Worm (Caenorhabditis elegans) whole organism, L4 larva: ENCODE measurements around the gene cblc-1.

Source experiments
- Y48G9A.11 ChIP-seq: fragments of 200-800 bp; sonication (Bioruptor generic); IDR thresholded peaks from 2 replicates; pipeline ENCODE4 v1.3.6; 2022; ENCODE audit warnings: missing genetic modification reagents, missing genetic modification characterization, missing compliant biosample characterization
- ama-1 ChIP-seq: fragments of 150-350 bp; optimal IDR thresholded peaks from 2 replicates; lab custom pipeline; 2014; ENCODE audit warnings: inconsistent platforms, mixed read lengths
- ceh-44 ChIP-seq: fragments of 200-800 bp; sonication (Bioruptor generic); IDR thresholded peaks from 2 replicates; pipeline ENCODE4 v1.3.6; 2022; ENCODE audit warnings: missing genetic modification reagents, missing genetic modification characterization, missing compliant biosample characterization
- daf-8 ChIP-seq: fragments of 200-800 bp; sonication (Bioruptor generic); IDR thresholded peaks from 2 replicates; pipeline ENCODE4 v1.3.6; 2022; ENCODE audit warnings: missing genetic modification characterization, missing compliant biosample characterization
- egl-27 ChIP-seq: sonication (generic microtip); optimal IDR thresholded peaks from 3 replicates; lab custom pipeline; 2017; ENCODE audit warnings: missing biosample characterization, missing genetic modification reagents, missing genetic modification characterization
- lim-7 ChIP-seq: fragments of 200-800 bp; sonication (Bioruptor generic); IDR thresholded peaks from 2 replicates; pipeline ENCODE4 v1.3.6; 2022; ENCODE audit warnings: missing genetic modification characterization, missing compliant biosample characterization
- lin-1 ChIP-seq: fragments of 200-800 bp; sonication (Bioruptor generic); IDR thresholded peaks from 2 replicates; pipeline ENCODE4 v1.3.6; 2022; ENCODE audit warnings: missing genetic modification reagents, missing genetic modification characterization, missing compliant biosample characterization
- lsy-2 ChIP-seq, 2 experiments: fragments of 150-350 bp in 1 of 2; sonication (generic microtip) in 1 of 2; optimal IDR thresholded peaks; 2 replicates each; lab custom pipeline; 2014 to 2017; ENCODE audit warnings: missing biosample characterization in 2 of 2, missing genetic modification characterization in 2 of 2
- mdl-1 ChIP-seq, 2 experiments: fragments of 150-350 bp in 1 of 2; sonication (generic microtip) in 1 of 2; optimal IDR thresholded peaks; 2 replicates each; lab custom pipeline; 2014 to 2017; ENCODE audit warnings: missing biosample characterization in 2 of 2, missing genetic modification characterization in 2 of 2
- nhr-48 ChIP-seq: sonication (generic microtip); optimal IDR thresholded peaks from 2 replicates; lab custom pipeline; 2016; ENCODE audit warnings: mild to moderate bottlenecking, missing genetic modification characterization, missing compliant biosample characterization
- pha-4 ChIP-seq, 2 experiments: fragments of 150-350 bp in 1 of 2; fragments of 200-800 bp in 1 of 2; sonication (Bioruptor generic) in 1 of 2; IDR thresholded peaks in 1 of 2; optimal IDR thresholded peaks in 1 of 2; 2 replicates each; pipeline versions ENCODE4 v1.3.6 to Lab custom; 2014 to 2022; ENCODE audit warnings: missing genetic modification characterization in 2 of 2, missing genetic modification reagents in 2 of 2, missing biosample characterization in 1 of 2, missing compliant biosample characterization in 1 of 2
- set-16 ChIP-seq: fragments of 200-800 bp; sonication (Bioruptor generic); IDR thresholded peaks from 2 replicates; pipeline ENCODE4 v1.3.6; 2022; ENCODE audit warnings: missing genetic modification reagents, missing genetic modification characterization, missing compliant biosample characterization

DNA sequence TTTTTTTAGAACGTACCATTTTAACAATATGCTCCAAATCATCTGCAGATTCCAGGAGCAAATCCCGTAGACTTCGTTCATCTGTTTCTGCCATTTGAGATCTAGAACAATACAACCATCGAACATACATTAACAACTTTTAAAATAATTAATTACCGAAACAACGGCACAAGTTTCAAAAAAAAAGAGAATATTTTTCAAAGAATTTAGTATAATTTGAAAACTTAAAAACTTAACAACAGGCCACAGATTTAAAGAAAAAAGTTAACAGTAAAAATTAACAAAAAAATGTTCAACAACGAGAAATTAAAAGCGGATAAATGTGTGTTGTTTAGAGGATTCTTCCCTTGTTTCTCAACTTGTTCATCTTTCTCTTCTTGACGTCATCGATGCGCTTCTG lies 2.9 kb upstream of the cblc-1 start, which contains the start of gene mdt-4:
- no peak for TF ChIP-seq nhr-48 (tag; lab: Kevin White, UChicago)
- no peak for TF ChIP-seq egl-27
- no peak for TF ChIP-seq mdl-1 (tag; optimal IDR thresholded peaks at IDR 0.05; lab: Kevin White, UChicago)
- TF ChIP-seq Y48G9A.11 (GFP tag; lab: Robert Waterston, UW): no peak
- no peak for TF ChIP-seq lim-7 (GFP tag; lab: Robert Waterston, UW)
- no peak for TF ChIP-seq ama-1 (lab: Kevin White, UChicago)
- TF ChIP-seq set-16 (GFP tag; lab: Robert Waterston, UW): no peak
- TF ChIP-seq daf-8 (GFP tag; lab: Robert Waterston, UW): no peak
- no peak for TF ChIP-seq lsy-2 (tag; optimal IDR thresholded peaks at IDR 0.05; lab: Kevin White, UChicago)
- TF ChIP-seq pha-4 (GFP tag; IDR thresholded peaks at IDR 0.05; lab: Robert Waterston, UW): no peak
- TF ChIP-seq pha-4 (tag; optimal IDR thresholded peaks at IDR 0.05; lab: Kevin White, UChicago): no peak
- no peak for TF ChIP-seq ceh-44 (GFP tag; lab: Robert Waterston, UW)
- no peak for TF ChIP-seq lin-1 (GFP tag; lab: Robert Waterston, UW)
